Worm (Caenorhabditis elegans): ENCODE measurements around the gene unc-132.

DNA sequence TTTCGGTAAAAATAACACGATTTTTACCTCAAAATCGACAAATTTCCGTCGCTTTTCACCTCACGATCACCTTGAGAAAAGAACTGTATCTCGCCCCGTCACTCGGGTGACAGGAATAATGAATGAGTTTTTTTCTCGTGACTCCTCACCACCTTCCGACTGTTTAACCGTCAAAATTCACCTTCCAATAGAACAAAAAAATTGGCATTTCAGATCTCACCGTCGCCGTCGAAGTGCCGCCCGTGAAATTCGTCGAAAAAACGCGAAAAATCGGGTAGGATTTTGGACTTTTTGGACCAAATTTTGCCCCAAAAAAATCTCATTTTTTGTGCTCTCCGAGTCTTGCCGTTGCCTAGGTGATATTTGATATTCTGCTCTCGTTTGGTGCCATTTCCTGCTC lies at the start of gene unc-132:
- TF ChIP-seq klf-2 (GFP tag; conservative IDR thresholded peaks at IDR 0.05) (no peak), flt-1 (GFP tag; IDR thresholded peaks at IDR 0.05) (no peak), med-1 (GFP tag; optimal IDR thresholded peaks at IDR 0.05; ENCODE audit: insufficient read depth) (no peak), cog-1 (tag; optimal IDR thresholded peaks at IDR 0.05) (no peak), tab-1 (GFP tag; IDR thresholded peaks at IDR 0.05) (no peak), T22C8.4 (GFP tag; IDR thresholded peaks at IDR 0.05) (no peak), ref-1 (GFP tag; conservative IDR thresholded peaks at IDR 0.05) (no peak), ztf-23 (GFP tag; IDR thresholded peaks at IDR 0.05) (no peak)
